Worm (Caenorhabditis elegans): ENCODE results near the gene fipr-27.

Gene fipr-27

ce11 chrIV:16656232-16656631 lies 25.5 kb downstream of the fipr-27 start, which contains the start of gene tsr-2 (continued):
- TF ChIP-seq eor-1 (tag; optimal IDR thresholded peaks at IDR 0.05) (peak in 1 of 2 experiments; percentile 19), pha-4 (tag; optimal IDR thresholded peaks at IDR 0.05) (peak; percentile 96), nhr-11 (tag; optimal IDR thresholded peaks at IDR 0.05) (no peak), nhr-237 (tag; optimal IDR thresholded peaks at IDR 0.05) (no peak), ceh-82 (tag; optimal IDR thresholded peaks at IDR 0.05) (peak; percentile 39), lin-39 (tag; optimal IDR thresholded peaks at IDR 0.05) (peak; percentile 94), fkh-2 (tag; optimal IDR thresholded peaks at IDR 0.05) (no peak), egl-27 (tag; optimal IDR thresholded peaks at IDR 0.05) (peak; percentile 49), lsy-12 (tag; optimal IDR thresholded peaks at IDR 0.05) (peak; percentile 78), egl-5 (tag; optimal IDR thresholded peaks at IDR 0.05) (peak; percentile 74), ceh-28 (tag; optimal IDR thresholded peaks at IDR 0.05) (peak; percentile 71), sea-2 (GFP tag; optimal IDR thresholded peaks at IDR 0.05) (peak; percentile 28), jun-1 (tag; optimal IDR thresholded peaks at IDR 0.05) (peak; percentile 91), ceh-9 (tag; optimal IDR thresholded peaks at IDR 0.05) (no peak), zag-1 (tag; optimal IDR thresholded peaks at IDR 0.05) (no peak)

ce11 chrIV:16657488-16657982 lies 26.8 kb downstream of the fipr-27 start:
- TF ChIP-seq pqm-1 (tag; optimal IDR thresholded peaks at IDR 0.05) (no peak), ZK546.5 (tag; optimal IDR thresholded peaks at IDR 0.05) (no peak), ceh-82 (tag; optimal IDR thresholded peaks at IDR 0.05) (no peak), skn-1 (tag; optimal IDR thresholded peaks at IDR 0.05) (no peak), daf-12 (tag; optimal IDR thresholded peaks at IDR 0.05) (no peak), ama-1 (optimal IDR thresholded peaks at IDR 0.05) (peak; percentile 33), fkh-10 (GFP tag; optimal IDR thresholded peaks at IDR 0.05) (peak; percentile 64), nfya-1 (tag; optimal IDR thresholded peaks at IDR 0.05; ENCODE audit: insufficient read depth) (peak; percentile 77), sea-2 (GFP tag; optimal IDR thresholded peaks at IDR 0.05) (no peak)

- TF ChIP-seq snpc-4 (tag; optimal IDR thresholded peaks at IDR 0.05) = no peak
- TF ChIP-seq nfya-1 (tag; optimal IDR thresholded peaks at IDR 0.05; ENCODE audit: insufficient read depth) = peak; percentile 36
- no peak for TF ChIP-seq ama-1 (optimal IDR thresholded peaks at IDR 0.05)
- TF ChIP-seq nhr-12 (tag; optimal IDR thresholded peaks at IDR 0.05) = no peak
- TF ChIP-seq lin-15B (tag; optimal IDR thresholded peaks at IDR 0.05) = no peak
- no peak for TF ChIP-seq aly-2 (tag; optimal IDR thresholded peaks at IDR 0.05)
- TF ChIP-seq sea-2 (GFP tag; optimal IDR thresholded peaks at IDR 0.05) = no peak
- TF ChIP-seq nhr-23 (tag; optimal IDR thresholded peaks at IDR 0.05) = no peak
- no peak for TF ChIP-seq mml-1 (tag; optimal IDR thresholded peaks at IDR 0.05)
- peak; percentile 64 for TF ChIP-seq pha-4 (tag; optimal IDR thresholded peaks at IDR 0.05)
- no peak for TF ChIP-seq elt-2 (tag; optimal IDR thresholded peaks at IDR 0.05)
- no peak for TF ChIP-seq egl-27 (tag; optimal IDR thresholded peaks at IDR 0.05)
- TF ChIP-seq nhr-11 (tag; optimal IDR thresholded peaks at IDR 0.05) = peak; percentile 73
- no peak for TF ChIP-seq fkh-10 (GFP tag; optimal IDR thresholded peaks at IDR 0.05)
- TF ChIP-seq pqm-1 (tag; optimal IDR thresholded peaks at IDR 0.05) = no peak
- TF ChIP-seq unc-62 (GFP tag; optimal IDR thresholded peaks at IDR 0.05) = no peak
- no peak for TF ChIP-seq lin-39 (tag; optimal IDR thresholded peaks at IDR 0.05)
- TF ChIP-seq skn-1 (tag; optimal IDR thresholded peaks at IDR 0.05) = no peak
- no peak for TF ChIP-seq ceh-28 (tag; optimal IDR thresholded peaks at IDR 0.05)
- no peak for TF ChIP-seq elt-3 (tag; optimal IDR thresholded peaks at IDR 0.05)
- TF ChIP-seq ceh-16 (tag; optimal IDR thresholded peaks at IDR 0.05) = no peak
Observed at ce11 chrIV:16658731-16659130, 28.0 kb downstream of the fipr-27 start.

ce11 chrIV:16659475-16659874 lies 28.8 kb downstream of the fipr-27 start:
- TF ChIP-seq pha-4 (tag; optimal IDR thresholded peaks at IDR 0.05) (peak; percentile 4), ceh-82 (tag; optimal IDR thresholded peaks at IDR 0.05) (no peak)

- TF ChIP-seq nhr-237 (tag; optimal IDR thresholded peaks at IDR 0.05) (no peak), nhr-12 (tag; optimal IDR thresholded peaks at IDR 0.05) (no peak), nhr-25 (tag; optimal IDR thresholded peaks at IDR 0.05) (no peak), pqm-1 (tag; optimal IDR thresholded peaks at IDR 0.05) (peak; percentile 47), snpc-4 (tag; optimal IDR thresholded peaks at IDR 0.05) (peak; percentile 1), ztf-4 (tag; optimal IDR thresholded peaks at IDR 0.05) (no peak), ama-1 (optimal IDR thresholded peaks at IDR 0.05) (peak; percentile 32), nhr-43 (tag; optimal IDR thresholded peaks at IDR 0.05; ENCODE audit: poor library complexity, severe bottlenecking) (no peak), unc-39 (tag; optimal IDR thresholded peaks at IDR 0.05) (no peak), zag-1 (tag; optimal IDR thresholded peaks at IDR 0.05) (no peak), nhr-11 (tag; optimal IDR thresholded peaks at IDR 0.05) (no peak), ceh-16 (tag; optimal IDR thresholded peaks at IDR 0.05) (no peak), elt-1 (tag; optimal IDR thresholded peaks at IDR 0.05) (no peak), nfya-1 (tag; optimal IDR thresholded peaks at IDR 0.05; ENCODE audit: insufficient read depth) (peak; percentile 79), egl-5 (tag; optimal IDR thresholded peaks at IDR 0.05) (no peak), ZK546.5 (tag; optimal IDR thresholded peaks at IDR 0.05) (no peak), eor-1 (tag; optimal IDR thresholded peaks at IDR 0.05) (no peak), fkh-10 (GFP tag; optimal IDR thresholded peaks at IDR 0.05) (no peak), nhr-76 (tag; optimal IDR thresholded peaks at IDR 0.05) (no peak), lin-39 (tag; optimal IDR thresholded peaks at IDR 0.05) (peak; percentile 83), R02D3.7 (tag; optimal IDR thresholded peaks at IDR 0.05) (no peak), pha-4 (tag; optimal IDR thresholded peaks at IDR 0.05) (peak; percentile 65), aly-2 (tag; optimal IDR thresholded peaks at IDR 0.05) (no peak), mdl-1 (tag; optimal IDR thresholded peaks at IDR 0.05) (no peak), mml-1 (tag; optimal IDR thresholded peaks at IDR 0.05) (no peak), unc-62 (GFP tag; optimal IDR thresholded peaks at IDR 0.05) (no peak), nhr-67 (tag; optimal IDR thresholded peaks at IDR 0.05) (no peak), ztf-11 (tag; optimal IDR thresholded peaks at IDR 0.05) (no peak)
Observed at ce11 chrIV:16663591-16663990, 32.9 kb downstream of the fipr-27 start.
